Worm (Caenorhabditis elegans): Measurements from ENCODE around the gene E01G6.2.

DNA sequence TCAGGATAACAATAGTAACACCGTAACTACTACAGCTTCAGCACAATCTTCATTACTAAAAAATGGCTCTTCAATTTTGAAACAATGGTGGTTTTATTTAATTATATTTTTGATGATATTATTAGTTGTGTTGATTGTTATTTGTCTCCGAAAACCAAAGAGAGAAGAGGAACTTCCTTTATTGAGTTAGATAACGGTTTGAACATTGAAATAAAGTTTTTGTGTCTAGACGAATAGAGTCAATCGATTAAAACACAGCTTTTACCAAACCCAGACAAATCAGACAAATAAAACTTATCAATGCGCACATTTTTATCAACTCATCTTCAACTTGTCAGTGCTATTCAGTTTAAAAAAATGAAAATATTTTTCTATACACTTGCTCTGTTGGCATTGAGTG, 26.8 kb upstream of the E01G6.2 start, which contains the start of gene cest-7:
- TF ChIP-seq him-1 (tag; optimal IDR thresholded peaks at IDR 0.05) (no peak), W03F9.2 (tag; optimal IDR thresholded peaks at IDR 0.05) (no peak), dao-5 (tag; optimal IDR thresholded peaks at IDR 0.05) (no peak)
